In genomic region chrII:4755654-4756053, ce11 we compare ENCODE assay signal across 2 worm cellular contexts.
A peak's percentile ranks its signal among the peaks of the same experiment; 100 is the strongest.
TF ChIP-seq lines count a peak whose summit lies in the region.

No protein-coding gene starts in this region.

TF ChIP-seq in whole organism, L4 larva, 104 proteins besides CTCF, POLR2A, EP300 and RAD21:
- TF ChIP-seq nhr-237 (tag; optimal IDR thresholded peaks at IDR 0.05; lab: Kevin White, UChicago) (no peak), pha-4 (GFP tag; IDR thresholded peaks at IDR 0.05; lab: Robert Waterston, UW) (no peak), pha-4 (tag; optimal IDR thresholded peaks at IDR 0.05; lab: Kevin White, UChicago) (no peak), hmg-1.1 (GFP tag; IDR thresholded peaks at IDR 0.05; lab: Robert Waterston, UW) (no peak), spr-1 (tag; optimal IDR thresholded peaks at IDR 0.05; lab: Kevin White, UChicago) (peak; percentile 75), gei-8 (GFP tag; optimal IDR thresholded peaks at IDR 0.05; lab: Kevin White, UChicago) (no peak), nhr-111 (GFP tag; optimal IDR thresholded peaks at IDR 0.05; lab: Kevin White, UChicago) (no peak), jun-1 (tag; optimal IDR thresholded peaks at IDR 0.05; lab: Kevin White, UChicago) (no peak), dmd-8 (GFP tag; IDR thresholded peaks at IDR 0.05; lab: Robert Waterston, UW) (no peak), fos-1 (tag; optimal IDR thresholded peaks at IDR 0.05; lab: Kevin White, UChicago) (no peak), egl-27 (tag; optimal IDR thresholded peaks at IDR 0.05; lab: Kevin White, UChicago) (no peak), ztf-7 (tag; optimal IDR thresholded peaks at IDR 0.05; lab: Kevin White, UChicago) (no peak), aly-2 (tag; optimal IDR thresholded peaks at IDR 0.05; lab: Kevin White, UChicago) (no peak), Y48G9A.11 (GFP tag; IDR thresholded peaks at IDR 0.05; lab: Robert Waterston, UW) (peak; percentile 76), nhr-76 (tag; optimal IDR thresholded peaks at IDR 0.05; lab: Kevin White, UChicago) (no peak), spr-3 (GFP tag; optimal IDR thresholded peaks at IDR 0.05; lab: Kevin White, UChicago) (peak; percentile 15), ces-1 (GFP tag; optimal IDR thresholded peaks at IDR 0.05; lab: Kevin White, UChicago) (no peak), nhr-28 (tag; optimal IDR thresholded peaks at IDR 0.05; lab: Kevin White, UChicago) (no peak), madf-9 (GFP tag; conservative IDR thresholded peaks at IDR 0.05; lab: Robert Waterston, UW) (no peak), T20F7.1 (GFP tag; optimal IDR thresholded peaks at IDR 0.05; lab: Kevin White, UChicago) (peak; percentile 37), tra-1 (GFP tag; IDR thresholded peaks at IDR 0.05; lab: Robert Waterston, UW) (no peak), egl-43 (GFP tag; IDR thresholded peaks at IDR 0.05; lab: Robert Waterston, UW) (no peak), skn-1 (tag; optimal IDR thresholded peaks at IDR 0.05; lab: Kevin White, UChicago) (no peak), dpl-1 (GFP tag; optimal IDR thresholded peaks at IDR 0.05; lab: Kevin White, UChicago) (no peak)

TF ChIP-seq in whole organism, young adult, 124 proteins besides CTCF, POLR2A, EP300 and RAD21:
- TF ChIP-seq attf-3 (GFP tag; conservative IDR thresholded peaks at IDR 0.05; lab: Robert Waterston, UW) (peak; percentile 74), lsl-1 (GFP tag; optimal IDR thresholded peaks at IDR 0.05; lab: Kevin White, UChicago) (peak; percentile 6), somi-1 (GFP tag; optimal IDR thresholded peaks at IDR 0.05; lab: Kevin White, UChicago) (no peak)
